Worm (Caenorhabditis elegans) whole organism, mixed stage, embryonic: Measurements from ENCODE around the gene M28.10.

Experiments
- M03D4.4 ChIP-seq: sonication (generic microtip); optimal IDR thresholded peaks from 2 replicates; lab custom pipeline; 2017; ENCODE audit warnings: mild to moderate bottlenecking, missing genetic modification characterization, missing compliant biosample characterization
- blmp-1 ChIP-seq: fragments of 150-350 bp; optimal IDR thresholded peaks from 2 replicates; lab custom pipeline; 2014; ENCODE audit warnings: missing biosample characterization, missing genetic modification characterization
- ceh-83 ChIP-seq: fragments of 200-800 bp; sonication (Bioruptor generic); optimal IDR thresholded peaks from 2 replicates; lab custom pipeline; 2018; ENCODE audit warnings: mild to moderate bottlenecking, missing genetic modification characterization, missing compliant biosample characterization
- ces-1 ChIP-seq: fragments of 150-350 bp; optimal IDR thresholded peaks from 2 replicates; lab custom pipeline; 2014; ENCODE audit warnings: missing biosample characterization, missing genetic modification reagents, missing genetic modification characterization
- cnd-1 ChIP-seq: fragments of 200-800 bp; sonication (Bioruptor generic); optimal IDR thresholded peaks from 2 replicates; lab custom pipeline; 2018; ENCODE audit warnings: mild to moderate bottlenecking, missing genetic modification characterization, missing compliant biosample characterization
- elt-1 ChIP-seq: sonication (generic microtip); optimal IDR thresholded peaks from 2 replicates; lab custom pipeline; 2017; ENCODE audit warnings: missing genetic modification characterization, mild to moderate bottlenecking, missing compliant biosample characterization, antibody characterized with exemption, moderate library complexity, borderline replicate concordance; ENCODE audit not compliant: insufficient read depth
- elt-3 ChIP-seq: fragments of 150-350 bp; optimal IDR thresholded peaks from 2 replicates; lab custom pipeline; 2014; ENCODE audit warnings: missing biosample characterization, missing genetic modification characterization
- flh-1 ChIP-seq: fragments of 200-800 bp; sonication (Bioruptor generic); optimal IDR thresholded peaks from 2 replicates; lab custom pipeline; 2018; ENCODE audit warnings: mild to moderate bottlenecking, missing genetic modification characterization, moderate library complexity, missing compliant biosample characterization
- ham-2 ChIP-seq: fragments of 200-800 bp; sonication (Bioruptor generic); optimal IDR thresholded peaks from 2 replicates; lab custom pipeline; 2018; ENCODE audit warnings: mild to moderate bottlenecking, missing genetic modification characterization, missing compliant biosample characterization
- lin-13 ChIP-seq: fragments of 150-350 bp; optimal IDR thresholded peaks from 2 replicates; lab custom pipeline; 2014; ENCODE audit warnings: missing biosample characterization, missing genetic modification characterization
- lin-32 ChIP-seq: fragments of 200-800 bp; sonication (Bioruptor generic); optimal IDR thresholded peaks from 2 replicates; lab custom pipeline; 2018; ENCODE audit warnings: mild to moderate bottlenecking, missing genetic modification characterization, missing compliant biosample characterization
- lsy-2 ChIP-seq: fragments of 150-350 bp; optimal IDR thresholded peaks from 2 replicates; lab custom pipeline; 2014; ENCODE audit warnings: missing biosample characterization, missing genetic modification characterization
- mab-5 ChIP-seq: fragments of 150-350 bp; optimal IDR thresholded peaks from 2 replicates; lab custom pipeline; 2014; ENCODE audit warnings: missing biosample characterization, missing genetic modification characterization
- mep-1 ChIP-seq: fragments of 150-350 bp; optimal IDR thresholded peaks from 2 replicates; lab custom pipeline; 2017; ENCODE audit warnings: missing biosample characterization, missing genetic modification reagents, missing genetic modification characterization, inconsistent platforms
- mls-2 ChIP-seq: sonication (generic microtip); optimal IDR thresholded peaks from 2 replicates; lab custom pipeline; 2016; ENCODE audit warnings: mild to moderate bottlenecking, missing genetic modification characterization, moderate library complexity, missing compliant biosample characterization
- nhr-12 ChIP-seq: fragments of 150-350 bp; optimal IDR thresholded peaks from 2 replicates; lab custom pipeline; 2014; ENCODE audit warnings: missing biosample characterization, missing genetic modification characterization
- nhr-2 ChIP-seq: fragments of 150-350 bp; optimal IDR thresholded peaks from 2 replicates; lab custom pipeline; 2014; ENCODE audit warnings: missing biosample characterization, missing genetic modification characterization
- nhr-237 ChIP-seq: fragments of 150-350 bp; optimal IDR thresholded peaks from 2 replicates; lab custom pipeline; 2014; ENCODE audit warnings: missing biosample characterization, missing genetic modification characterization
- nhr-28 ChIP-seq: fragments of 150-350 bp; optimal IDR thresholded peaks from 2 replicates; lab custom pipeline; 2014; ENCODE audit warnings: missing biosample characterization, missing genetic modification characterization
- nhr-76 ChIP-seq: sonication (generic microtip); optimal IDR thresholded peaks from 2 replicates; lab custom pipeline; 2017; ENCODE audit warnings: missing biosample characterization, missing genetic modification characterization
- pha-4 ChIP-seq: fragments of 150-350 bp; optimal IDR thresholded peaks from 2 replicates; lab custom pipeline; 2018; ENCODE audit warnings: missing biosample characterization, missing genetic modification reagents, missing genetic modification characterization
- sem-2 ChIP-seq: fragments of 200-800 bp; sonication (Bioruptor generic); optimal IDR thresholded peaks from 2 replicates; lab custom pipeline; 2018; ENCODE audit warnings: mild to moderate bottlenecking, missing genetic modification characterization, missing compliant biosample characterization
- snpc-4 ChIP-seq: fragments of 150-350 bp; optimal IDR thresholded peaks from 2 replicates; lab custom pipeline; 2014; ENCODE audit warnings: missing biosample characterization, missing genetic modification characterization
- sptf-1 ChIP-seq: sonication (generic microtip); optimal IDR thresholded peaks from 2 replicates; lab custom pipeline; 2017; ENCODE audit warnings: mild to moderate bottlenecking, missing genetic modification characterization, moderate library complexity, missing compliant biosample characterization
- tbx-8 ChIP-seq: fragments of 200-800 bp; sonication (Bioruptor generic); optimal IDR thresholded peaks from 2 replicates; lab custom pipeline; 2018; ENCODE audit warnings: mild to moderate bottlenecking, missing genetic modification characterization, moderate library complexity, missing compliant biosample characterization
- unc-120 ChIP-seq: sonication (generic microtip); optimal IDR thresholded peaks from 2 replicates; lab custom pipeline; 2017; ENCODE audit warnings: missing genetic modification characterization, missing compliant biosample characterization; ENCODE audit not compliant: poor library complexity, severe bottlenecking
- unc-39 ChIP-seq: fragments of 150-350 bp; optimal IDR thresholded peaks from 2 replicates; lab custom pipeline; 2014; ENCODE audit warnings: missing biosample characterization, missing genetic modification characterization
- unc-62 ChIP-seq: fragments of 150-350 bp; optimal IDR thresholded peaks from 2 replicates; lab custom pipeline; 2014; ENCODE audit warnings: missing biosample characterization, missing genetic modification reagents, missing genetic modification characterization
- ztf-11 ChIP-seq: fragments of 150-350 bp; optimal IDR thresholded peaks from 2 replicates; lab custom pipeline; 2014; ENCODE audit warnings: missing biosample characterization, missing genetic modification characterization

Gene M28.10

ce11 chrII:10607238-10607961 lies 39.9 kb upstream of the M28.10 start, which contains the start of gene ccm-3 (continued):
- TF ChIP-seq unc-62 (GFP tag; lab: Kevin White, UChicago) (no peak), unc-39 (tag; lab: Kevin White, UChicago) (no peak)

ce11 chrII:10608821-10609220 lies 38.5 kb upstream of the M28.10 start:
- TF ChIP-seq nhr-28 (tag; lab: Kevin White, UChicago): no peak
- TF ChIP-seq pha-4 (tag; lab: Kevin White, UChicago): no peak
- TF ChIP-seq nhr-2 (tag; lab: Kevin White, UChicago): no peak
- TF ChIP-seq, all 35 proteins: peak for 0

- TF ChIP-seq pha-4 (tag; lab: Kevin White, UChicago) (peak; percentile 14), ceh-83 (no peak), flh-1 (GFP tag; lab: Kevin White, UChicago) (no peak)
Measured at ce11 chrII:10612743-10613142, 34.6 kb upstream of the M28.10 start, which contains the start of gene C14A4.12. Gene C14A4.12, plus strand, starts transcription at chrII:10613043.

ce11 chrII:10618157-10618556 lies 29.2 kb upstream of the M28.10 start, which contains the start of gene C14A4.13:
Gene C14A4.13, plus strand, starts transcription at chrII:10618457.
- no peak for TF ChIP-seq tbx-8 (GFP tag; lab: Kevin White, UChicago)
- TF ChIP-seq sem-2: no peak
- TF ChIP-seq mls-2 (tag; lab: Kevin White, UChicago): no peak
- no peak for TF ChIP-seq lin-32 (GFP tag; lab: Kevin White, UChicago)
- no peak for TF ChIP-seq M03D4.4
- TF ChIP-seq nhr-12: no peak
- TF ChIP-seq cnd-1 (tag; lab: Kevin White, UChicago): no peak
- no peak for TF ChIP-seq mab-5
- no peak for TF ChIP-seq pha-4 (tag; lab: Kevin White, UChicago)
- TF ChIP-seq elt-3 (tag; lab: Kevin White, UChicago): no peak
- TF ChIP-seq blmp-1 (tag; lab: Kevin White, UChicago): no peak
- TF ChIP-seq nhr-2 (tag; lab: Kevin White, UChicago): no peak
- no peak for TF ChIP-seq unc-120
- TF ChIP-seq unc-62 (GFP tag; lab: Kevin White, UChicago): no peak
- no peak for TF ChIP-seq mep-1
- no peak for TF ChIP-seq nhr-237
- TF ChIP-seq ces-1 (GFP tag; lab: Kevin White, UChicago): no peak
- no peak for TF ChIP-seq ceh-83
- TF ChIP-seq sptf-1 (tag; lab: Kevin White, UChicago): no peak
- TF ChIP-seq, all 35 proteins: peak for 0

ce11 chrII:10621965-10622364 lies 25.4 kb upstream of the M28.10 start, which contains the start of gene cutl-9:
Gene cutl-9, plus strand, starts transcription at chrII:10622265.
- TF ChIP-seq ham-2 (GFP tag; lab: Kevin White, UChicago): no peak
- TF ChIP-seq lin-13 (tag; lab: Kevin White, UChicago): no peak
- no peak for TF ChIP-seq elt-1 (tag; lab: Kevin White, UChicago)
- TF ChIP-seq nhr-237: no peak
- TF ChIP-seq nhr-2 (tag; lab: Kevin White, UChicago): no peak
- TF ChIP-seq sem-2: no peak
- TF ChIP-seq snpc-4 (tag; lab: Kevin White, UChicago): no peak
- TF ChIP-seq mab-5: no peak
- no peak for TF ChIP-seq unc-39 (tag; lab: Kevin White, UChicago)
- TF ChIP-seq mep-1: no peak
- TF ChIP-seq nhr-76 (tag; lab: Kevin White, UChicago): no peak
- TF ChIP-seq nhr-28 (tag; lab: Kevin White, UChicago): no peak
- no peak for TF ChIP-seq lsy-2 (tag; lab: Kevin White, UChicago)
- no peak for TF ChIP-seq sptf-1 (tag; lab: Kevin White, UChicago)
- no peak for TF ChIP-seq ztf-11 (tag; lab: Kevin White, UChicago)
- TF ChIP-seq tbx-8 (GFP tag; lab: Kevin White, UChicago): no peak

- TF ChIP-seq M03D4.4 (no peak), blmp-1 (tag; lab: Kevin White, UChicago) (no peak), flh-1 (GFP tag; lab: Kevin White, UChicago) (no peak), mls-2 (tag; lab: Kevin White, UChicago) (no peak), lin-13 (tag; lab: Kevin White, UChicago) (no peak), elt-1 (tag; lab: Kevin White, UChicago) (no peak), tbx-8 (GFP tag; lab: Kevin White, UChicago) (no peak), ceh-83 (no peak)
Measured at ce11 chrII:10627086-10627485, 20.2 kb upstream of the M28.10 start.
